Fruit fly (Drosophila melanogaster) whole organism, embryonic: ENCODE data around the gene Kyat.

Experiments
- Bteb2 ChIP-seq: fragments of 200-800 bp; sonication (Bioruptor generic); optimal IDR thresholded peaks from 2 replicates; lab custom pipeline; 2016; ENCODE audit warnings: missing biosample characterization, missing genetic modification characterization
- CG11398 ChIP-seq: fragments of 200-800 bp; sonication (Bioruptor generic); optimal IDR thresholded peaks from 2 replicates; lab custom pipeline; 2016; ENCODE audit warnings: missing biosample characterization, missing genetic modification characterization
- CG11456 ChIP-seq: fragments of 200-800 bp; sonication (Bioruptor generic); IDR thresholded peaks from 3 replicates; pipeline ENCODE4 v1.3.6; 2022; ENCODE audit warnings: missing biosample characterization, missing genetic modification characterization
- CG11723 ChIP-seq: fragments of 200-800 bp; sonication (Bioruptor generic); optimal IDR thresholded peaks from 2 replicates; lab custom pipeline; 2017; ENCODE audit warnings: missing biosample characterization, mild to moderate bottlenecking, missing genetic modification characterization
- CG12155 ChIP-seq: fragments of 200-800 bp; sonication (Bioruptor generic); optimal IDR thresholded peaks from 3 replicates; lab custom pipeline; 2016; ENCODE audit warnings: missing biosample characterization, missing genetic modification characterization
- CG12219 ChIP-seq: fragments of 200-800 bp; sonication (Bioruptor generic); optimal IDR thresholded peaks from 3 replicates; lab custom pipeline; 2018; ENCODE audit warnings: missing biosample characterization, mild to moderate bottlenecking, missing genetic modification characterization
- CG14441 ChIP-seq: fragments of 200-800 bp; sonication (Bioruptor generic); IDR thresholded peaks from 2 replicates; pipeline ENCODE4 v1.3.6; 2022; ENCODE audit warnings: missing biosample characterization, missing genetic modification characterization
- CG17385 ChIP-seq: fragments of 200-800 bp; sonication (Bioruptor generic); optimal IDR thresholded peaks from 3 replicates; lab custom pipeline; 2018; ENCODE audit warnings: missing biosample characterization, mild to moderate bottlenecking, missing genetic modification characterization
- CG18262 ChIP-seq: fragments of 200-800 bp; optimal IDR thresholded peaks from 3 replicates; lab custom pipeline; 2019; ENCODE audit warnings: missing biosample characterization, mild to moderate bottlenecking, missing genetic modification characterization, moderate library complexity
- CG2889 ChIP-seq: fragments of 200-800 bp; sonication (Bioruptor generic); IDR thresholded peaks from 3 replicates; pipeline ENCODE4 v1.3.6; 2022; ENCODE audit warnings: missing biosample characterization, missing genetic modification characterization
- CG30403 ChIP-seq: fragments of 200-800 bp; sonication (Bioruptor generic); optimal IDR thresholded peaks from 3 replicates; lab custom pipeline; 2016; ENCODE audit warnings: missing biosample characterization, missing genetic modification characterization
- CG31441 ChIP-seq: fragments of 200-800 bp; sonication (Bioruptor generic); IDR thresholded peaks from 2 replicates; pipeline ENCODE4 v1.3.6; 2022; ENCODE audit warnings: missing biosample characterization, missing genetic modification characterization
- CG3726 ChIP-seq: fragments of 200-800 bp; sonication (Bioruptor generic); IDR thresholded peaks from 3 replicates; pipeline ENCODE4, ENCODE4 v1.3.6; 2022; ENCODE audit warnings: missing biosample characterization, missing genetic modification characterization
- CG4854 ChIP-seq: fragments of 200-800 bp; sonication (Bioruptor generic); optimal IDR thresholded peaks from 2 replicates; lab custom pipeline; 2016; ENCODE audit warnings: missing biosample characterization, missing genetic modification characterization, inconsistent platforms
- CG6272 ChIP-seq: fragments of 200-800 bp; sonication (Bioruptor generic); IDR thresholded peaks from 2 replicates; pipeline ENCODE4 v1.3.6; 2022; ENCODE audit warnings: missing biosample characterization, missing genetic modification characterization
- CG7372 ChIP-seq: fragments of 200-800 bp; sonication (Bioruptor generic); IDR thresholded peaks from 2 replicates; pipeline ENCODE4 v1.3.6; 2022; ENCODE audit warnings: missing biosample characterization, missing genetic modification characterization
- CG7963 ChIP-seq: fragments of 200-800 bp; sonication (Bioruptor generic); IDR thresholded peaks from 3 replicates; pipeline ENCODE4 v1.3.6; 2022; ENCODE audit warnings: missing biosample characterization, missing genetic modification characterization; ENCODE audit not compliant: partially characterized antibody
- CG8089 ChIP-seq: fragments of 200-800 bp; sonication (Bioruptor generic); optimal IDR thresholded peaks from 3 replicates; lab custom pipeline; 2016; ENCODE audit warnings: missing biosample characterization, missing genetic modification characterization
- Camta ChIP-seq: fragments of 200-800 bp; sonication (Bioruptor generic); optimal IDR thresholded peaks from 2 replicates; lab custom pipeline; 2016; ENCODE audit warnings: missing biosample characterization, missing genetic modification characterization
- Doc2 ChIP-seq: fragments of 200-800 bp; sonication (Bioruptor generic); IDR thresholded peaks from 2 replicates; pipeline ENCODE4 v1.3.6; 2022; ENCODE audit warnings: missing biosample characterization, missing genetic modification characterization
- Dp ChIP-seq: fragments of 200-800 bp; sonication (Bioruptor generic); optimal IDR thresholded peaks from 2 replicates; lab custom pipeline; 2018; ENCODE audit warnings: missing biosample characterization, mild to moderate bottlenecking, missing genetic modification characterization, moderate library complexity
- Eip74EF ChIP-seq, 2 experiments: fragments of 200-800 bp in 1 of 2; fragments of >200 bp in 1 of 2; sonication (Bioruptor generic) in 1 of 2; optimal IDR thresholded peaks; 2 replicates each; lab custom pipeline; 2017 to 2019; ENCODE audit warnings: missing biosample characterization in 2 of 2, missing genetic modification characterization in 2 of 2, mild to moderate bottlenecking in 1 of 2, moderate library complexity in 1 of 2
- Fer2 ChIP-seq: fragments of 200-800 bp; sonication (Bioruptor generic); optimal IDR thresholded peaks from 2 replicates; lab custom pipeline; 2018; ENCODE audit warnings: missing biosample characterization, mild to moderate bottlenecking, missing genetic modification characterization, moderate library complexity
- H2.0 ChIP-seq: fragments of 200-800 bp; sonication (Bioruptor generic); IDR thresholded peaks from 2 replicates; pipeline ENCODE4 v1.3.6; 2022; ENCODE audit warnings: missing biosample characterization, missing genetic modification characterization
- HLH3B ChIP-seq: fragments of 200-800 bp; sonication (Bioruptor generic); IDR thresholded peaks from 2 replicates; pipeline ENCODE4 v1.3.6; 2022; ENCODE audit warnings: missing biosample characterization, missing genetic modification characterization
- Hsf ChIP-seq: fragments of 200-800 bp; sonication (Bioruptor generic); optimal IDR thresholded peaks from 3 replicates; lab custom pipeline; 2016; ENCODE audit warnings: missing biosample characterization, missing genetic modification characterization
- NC2β ChIP-seq: fragments of 200-800 bp; sonication (Bioruptor generic); optimal IDR thresholded peaks from 2 replicates; lab custom pipeline; 2016; ENCODE audit warnings: missing biosample characterization, missing genetic modification characterization
- Ptx1 ChIP-seq: fragments of 200-800 bp; sonication (Bioruptor generic); IDR thresholded peaks from 2 replicates; pipeline ENCODE4 v1.3.6; 2022; ENCODE audit warnings: missing biosample characterization, missing genetic modification characterization
- Six4 ChIP-seq: fragments of 200-800 bp; sonication (Bioruptor generic); optimal IDR thresholded peaks from 2 replicates; lab custom pipeline; 2016; ENCODE audit warnings: missing biosample characterization, missing genetic modification characterization
- ab ChIP-seq: fragments of 200-800 bp; sonication (Bioruptor generic); optimal IDR thresholded peaks from 2 replicates; lab custom pipeline; 2016; ENCODE audit warnings: missing biosample characterization, missing genetic modification characterization
- corto ChIP-seq: fragments of 200-800 bp; sonication (Bioruptor generic); optimal IDR thresholded peaks from 2 replicates; lab custom pipeline; 2016; ENCODE audit warnings: missing biosample characterization, mild to moderate bottlenecking, missing genetic modification characterization, moderate library complexity
- dmrt99B ChIP-seq: fragments of 200-800 bp; sonication (Bioruptor generic); optimal IDR thresholded peaks from 2 replicates; lab custom pipeline; 2018; ENCODE audit warnings: missing biosample characterization, mild to moderate bottlenecking, missing genetic modification characterization, moderate library complexity
- dysf ChIP-seq: fragments of 200-800 bp; sonication (Bioruptor generic); IDR thresholded peaks from 3 replicates; pipeline ENCODE4 v1.3.6; 2022; ENCODE audit warnings: missing biosample characterization, missing genetic modification characterization
- eve ChIP-seq, 2 experiments: fragments of >200 bp; optimal IDR thresholded peaks; 2 replicates each; lab custom pipeline; 2017; ENCODE audit warnings: missing biosample characterization in 2 of 2, missing genetic modification characterization in 2 of 2
- fd102C ChIP-seq: fragments of 200-800 bp; sonication (Bioruptor generic); optimal IDR thresholded peaks from 2 replicates; lab custom pipeline; 2018; ENCODE audit warnings: missing biosample characterization, mild to moderate bottlenecking, missing genetic modification characterization, moderate library complexity
- fu2 ChIP-seq: fragments of 200-800 bp; sonication (Bioruptor generic); optimal IDR thresholded peaks from 2 replicates; lab custom pipeline; 2016; ENCODE audit warnings: missing biosample characterization, missing genetic modification characterization
- gsb ChIP-seq: fragments of 200-800 bp; sonication (Bioruptor generic); IDR thresholded peaks from 2 replicates; pipeline ENCODE4 v1.3.6; 2022; ENCODE audit warnings: missing biosample characterization, missing genetic modification characterization
- her ChIP-seq: fragments of 200-800 bp; sonication (Bioruptor generic); optimal IDR thresholded peaks from 2 replicates; lab custom pipeline; 2016; ENCODE audit warnings: missing biosample characterization, missing genetic modification characterization
- nerfin-2 ChIP-seq: fragments of 200-800 bp; sonication (Bioruptor generic); IDR thresholded peaks from 2 replicates; pipeline ENCODE4 v1.3.6; 2022; ENCODE audit warnings: missing biosample characterization, missing genetic modification characterization; ENCODE audit not compliant: partially characterized antibody
- nmo ChIP-seq: fragments of 200-800 bp; sonication (Bioruptor generic); optimal IDR thresholded peaks from 2 replicates; lab custom pipeline; 2018; ENCODE audit warnings: missing biosample characterization, mild to moderate bottlenecking, missing genetic modification characterization, moderate library complexity
- pan ChIP-seq, 4 experiments: fragments of >200 bp in 3 of 4; fragments of 200-800 bp in 1 of 4; sonication (Bioruptor generic) in 1 of 4; optimal IDR thresholded peaks in 3 of 4; IDR thresholded peaks in 1 of 4; 2 replicates each; pipeline versions ENCODE4 v1.3.6 to Lab custom; 2017 to 2022; ENCODE audit warnings: missing biosample characterization in 2 of 4, missing genetic modification characterization in 2 of 4, mixed read lengths in 1 of 4
- pros ChIP-seq: fragments of 200-800 bp; sonication (Bioruptor generic); optimal IDR thresholded peaks from 3 replicates; lab custom pipeline; 2019; ENCODE audit warnings: missing biosample characterization, mild to moderate bottlenecking, missing genetic modification characterization, moderate library complexity
- rib ChIP-seq: fragments of 200-800 bp; sonication (Bioruptor generic); IDR thresholded peaks from 2 replicates; pipeline ENCODE4 v1.3.6; 2022; ENCODE audit warnings: missing biosample characterization, missing genetic modification characterization
- ssp ChIP-seq: fragments of 200-800 bp; sonication (Bioruptor generic); IDR thresholded peaks from 2 replicates; pipeline ENCODE4 v1.3.6; 2022; ENCODE audit warnings: missing biosample characterization, missing genetic modification characterization
- tgo ChIP-seq: fragments of 200-800 bp; sonication (Bioruptor generic); IDR thresholded peaks from 3 replicates; pipeline ENCODE4 v1.3.6; 2022; ENCODE audit warnings: missing biosample characterization, missing genetic modification characterization
- ttk ChIP-seq: fragments of 200-800 bp; sonication (Bioruptor generic); IDR thresholded peaks from 2 replicates; pipeline ENCODE4 v2.1.2; 2022; ENCODE audit warnings: missing biosample characterization, missing genetic modification characterization
- unpg ChIP-seq: fragments of 200-800 bp; sonication (Bioruptor generic); optimal IDR thresholded peaks from 3 replicates; lab custom pipeline; 2018; ENCODE audit warnings: missing biosample characterization, mild to moderate bottlenecking, missing genetic modification characterization, moderate library complexity
- zf30C ChIP-seq: fragments of 200-800 bp; sonication (Bioruptor generic); optimal IDR thresholded peaks from 3 replicates; lab custom pipeline; 2018; ENCODE audit warnings: missing biosample characterization, mild to moderate bottlenecking, missing genetic modification characterization

Kyat gene

dm6 chr3R:11850917-11851897, 28.9 kb upstream of the Kyat start (continued):
- TF ChIP-seq CG7963 (no peak), fu2 (no peak), CG18262 (peak; percentile 97), nmo (GFP tag; lab: Kevin White, UChicago) (peak; percentile 95), CG8089 (GFP tag; lab: Kevin White, UChicago) (peak; percentile 81), NC2β (GFP tag; lab: Kevin White, UChicago) (peak; percentile 75), HLH3B (peak; percentile 69), Bteb2 (GFP tag; lab: Kevin White, UChicago) (no peak), her (GFP tag; lab: Kevin White, UChicago) (peak; percentile 17), CG6272 (GFP tag; lab: Robert Waterston, UW) (no peak), eve (GFP tag; optimal IDR thresholded peaks at IDR 0.05; lab: Kevin White, UChicago) (peak in 1 of 2 experiments; percentile 96), CG4854 (peak; percentile 66), fd102C (no peak), corto (GFP tag; lab: Kevin White, UChicago) (no peak), pros (peak; percentile 40), CG14441 (no peak), zf30C (GFP tag; lab: Kevin White, UChicago) (peak; percentile 62), CG12155 (GFP tag; lab: Kevin White, UChicago) (peak; percentile 34), Hsf (GFP tag; lab: Kevin White, UChicago) (peak; percentile 76), Eip74EF (GFP tag; optimal IDR thresholded peaks at IDR 0.05; lab: Kevin White, UChicago) (peak in 1 of 2 experiments; percentile 90), CG30403 (peak; percentile 83), Camta (peak; percentile 82), unpg (GFP tag; lab: Kevin White, UChicago) (peak; percentile 85), CG11723 (GFP tag; lab: Kevin White, UChicago) (peak; percentile 74), CG7372 (GFP tag; lab: Robert Waterston, UW) (no peak), Doc2 (GFP tag; lab: Robert Waterston, UW) (no peak), Dp (no peak), nerfin-2 (GFP tag; lab: Robert Waterston, UW) (no peak), CG11398 (peak; percentile 73), H2.0 (GFP tag; lab: Robert Waterston, UW) (no peak), CG11456 (GFP tag; lab: Robert Waterston, UW) (no peak), ab (GFP tag; lab: Kevin White, UChicago) (no peak), dysf (GFP tag; lab: Robert Waterston, UW) (peak; percentile 48; the same call in 1 of the 3 replicates), CG31441 (GFP tag; lab: Robert Waterston, UW) (peak; percentile 92), rib (GFP tag; lab: Robert Waterston, UW) (0 out of 2 replicates have a peak, but pooled peaks have one; percentile 25), gsb (GFP tag; lab: Robert Waterston, UW) (no peak), pan (optimal IDR thresholded peaks at IDR 0.05; lab: Kevin White, UChicago) (no peak), pan (GFP tag; optimal IDR thresholded peaks at IDR 0.05 in 1 of 2, IDR thresholded peaks at IDR 0.05 in 1 of 2) (peak in 1 of 2 experiments; percentile 58), ttk (GFP tag; lab: Robert Waterston, UW) (peak; percentile 51; the same call in 1 of the 2 replicates), dmrt99B (tag; lab: Kevin White, UChicago) (peak; percentile 90), CG12219 (GFP tag; lab: Kevin White, UChicago) (peak; percentile 84), CG2889 (no peak), ssp (GFP tag; lab: Robert Waterston, UW) (peak; percentile 66), Six4 (GFP tag; lab: Kevin White, UChicago) (peak; percentile 62), Ptx1 (GFP tag; lab: Robert Waterston, UW) (peak; percentile 75), Fer2 (tag; lab: Kevin White, UChicago) (no peak), tgo (GFP tag; lab: Robert Waterston, UW) (peak; percentile 45; the same call in 1 of the 3 replicates), CG17385 (peak; percentile 74), CG3726 (GFP tag; lab: Robert Waterston, UW) (no peak)
